Worm (Caenorhabditis elegans) whole organism, early embryonic: Measurements from ENCODE around the gene R07E5.4.

Experiments
- B0310.2 ChIP-seq: sonication (generic microtip); optimal IDR thresholded peaks from 2 replicates; lab custom pipeline; 2016; ENCODE audit warnings: mild to moderate bottlenecking, missing genetic modification characterization, missing compliant biosample characterization
- F13C5.2 ChIP-seq: sonication (generic microtip); optimal IDR thresholded peaks from 2 replicates; lab custom pipeline; 2017; ENCODE audit warnings: mild to moderate bottlenecking, missing genetic modification characterization, inconsistent platforms, missing compliant biosample characterization
- aly-1 ChIP-seq: sonication (generic microtip); optimal IDR thresholded peaks from 2 replicates; lab custom pipeline; 2016; ENCODE audit warnings: missing genetic modification characterization, missing compliant biosample characterization
- ama-1 ChIP-seq: fragments of 150-350 bp; optimal IDR thresholded peaks from 2 replicates; lab custom pipeline; 2014
- ceh-13 ChIP-seq: fragments of 200-800 bp; sonication (Bioruptor generic); optimal IDR thresholded peaks from 2 replicates; lab custom pipeline; 2018; ENCODE audit warnings: mild to moderate bottlenecking, missing genetic modification characterization, missing compliant biosample characterization
- ceh-36 ChIP-seq: sonication (generic microtip); optimal IDR thresholded peaks from 2 replicates; lab custom pipeline; 2016; ENCODE audit warnings: missing genetic modification characterization, inconsistent platforms, missing compliant biosample characterization
- ets-7 ChIP-seq: sonication (generic microtip); optimal IDR thresholded peaks from 2 replicates; lab custom pipeline; 2016; ENCODE audit warnings: missing genotype, missing genetic modification characterization, missing compliant biosample characterization
- flt-1 ChIP-seq: fragments of 200-800 bp; sonication (Bioruptor generic); IDR thresholded peaks from 2 replicates; pipeline ENCODE4 v1.3.6; 2022; ENCODE audit warnings: missing genetic modification characterization, missing compliant biosample characterization
- hmbx-1 ChIP-seq: sonication (generic microtip); optimal IDR thresholded peaks from 2 replicates; lab custom pipeline; 2016; ENCODE audit warnings: mild to moderate bottlenecking, missing genetic modification characterization, missing compliant biosample characterization
- hmg-4 ChIP-seq: fragments of 200-800 bp; sonication (Bioruptor generic); optimal IDR thresholded peaks from 2 replicates; lab custom pipeline; 2018; ENCODE audit warnings: mild to moderate bottlenecking, missing genetic modification characterization, missing compliant biosample characterization
- hnd-1 ChIP-seq: sonication (generic microtip); optimal IDR thresholded peaks from 2 replicates; lab custom pipeline; 2016; ENCODE audit warnings: missing genetic modification characterization, missing compliant biosample characterization
- pes-1 ChIP-seq: fragments of 200-800 bp; sonication (Bioruptor generic); IDR thresholded peaks from 2 replicates; pipeline ENCODE4 v1.3.6; 2022; ENCODE audit warnings: missing genetic modification reagents, missing genetic modification characterization, missing compliant biosample characterization
- scrt-1 ChIP-seq: fragments of 200-800 bp; sonication (Bioruptor generic); IDR thresholded peaks from 2 replicates; pipeline ENCODE4 v1.3.6; 2022; ENCODE audit warnings: missing genetic modification characterization, missing compliant biosample characterization
- sea-1 ChIP-seq: fragments of 200-800 bp; sonication (Bioruptor generic); conservative IDR thresholded peaks from 2 replicates; pipeline ENCODE4 v1.3.6; 2022; ENCODE audit warnings: missing genetic modification characterization, missing compliant biosample characterization
- tbx-11 ChIP-seq: fragments of 200-800 bp; sonication (Bioruptor generic); IDR thresholded peaks from 2 replicates; pipeline ENCODE4 v1.3.6; 2022; ENCODE audit warnings: missing genetic modification characterization, missing compliant biosample characterization
- tbx-37 ChIP-seq: fragments of 200-800 bp; sonication (Bioruptor generic); conservative IDR thresholded peaks from 2 replicates; pipeline ENCODE4 v1.3.6; 2022; ENCODE audit warnings: missing genetic modification reagents, missing genetic modification characterization, missing compliant biosample characterization
- tra-4 ChIP-seq: sonication (generic microtip); optimal IDR thresholded peaks from 2 replicates; lab custom pipeline; 2017; ENCODE audit warnings: missing genetic modification characterization, missing compliant biosample characterization

R07E5.4 gene

ce11 chrIII:4407144-4407543 is 12.5 kb downstream of the R07E5.4 start, which contains the start of gene prdx-3:
Gene prdx-3, plus strand, starts transcription at chrIII:4407444.
- TF ChIP-seq ama-1 (lab: Kevin White, UChicago) (no peak), pes-1 (GFP tag; lab: Robert Waterston, UW) (no peak), aly-1 (tag; lab: Kevin White, UChicago) (no peak)

- TF ChIP-seq tbx-11 (GFP tag; lab: Robert Waterston, UW) (no peak), aly-1 (tag; lab: Kevin White, UChicago) (no peak), scrt-1 (GFP tag; lab: Robert Waterston, UW) (no peak), hnd-1 (no peak), pes-1 (GFP tag; lab: Robert Waterston, UW) (no peak), tbx-37 (no peak), ama-1 (lab: Kevin White, UChicago) (no peak), ets-7 (tag; lab: Kevin White, UChicago) (no peak), ceh-13 (GFP tag; lab: Kevin White, UChicago) (no peak), hmbx-1 (tag; lab: Kevin White, UChicago) (no peak), flt-1 (GFP tag; lab: Robert Waterston, UW) (no peak), tra-4 (no peak), hmg-4 (no peak), sea-1 (GFP tag; lab: Robert Waterston, UW) (no peak), ceh-36 (tag; lab: Kevin White, UChicago) (no peak), B0310.2 (tag; lab: Kevin White, UChicago) (no peak), F13C5.2 (no peak)
Observed at ce11 chrIII:4408251-4408650, 13.7 kb downstream of the R07E5.4 start, which contains the start of gene gpch-1. Gene gpch-1, plus strand, starts transcription at chrIII:4408551.

- no peak for TF ChIP-seq hmbx-1 (tag; lab: Kevin White, UChicago)
Observed at ce11 chrIII:4412108-4413009, 17.8 kb downstream of the R07E5.4 start.

ce11 chrIII:4413099-4413498 is 18.5 kb downstream of the R07E5.4 start, which contains the start of gene mpc-1:
Gene mpc-1, plus strand, starts transcription at chrIII:4413457.
- TF ChIP-seq ceh-13 (GFP tag; lab: Kevin White, UChicago) (no peak), pes-1 (GFP tag; lab: Robert Waterston, UW) (no peak), ets-7 (tag; lab: Kevin White, UChicago) (no peak), scrt-1 (GFP tag; lab: Robert Waterston, UW) (no peak), hmg-4 (no peak), B0310.2 (tag; lab: Kevin White, UChicago) (no peak), hmbx-1 (tag; lab: Kevin White, UChicago) (no peak), flt-1 (GFP tag; lab: Robert Waterston, UW) (no peak), ceh-36 (tag; lab: Kevin White, UChicago) (no peak), F13C5.2 (no peak)

- TF ChIP-seq tbx-11 (GFP tag; lab: Robert Waterston, UW), result peak; percentile 70; the same call in 1 of the 2 replicates
- TF ChIP-seq ets-7 (tag; lab: Kevin White, UChicago), result peak; percentile 9
- TF ChIP-seq ceh-36 (tag; lab: Kevin White, UChicago), result peak; percentile 69
- TF ChIP-seq scrt-1 (GFP tag; lab: Robert Waterston, UW), result peak; percentile 77
- 0 out of 2 replicates have a peak, but pooled peaks have one; percentile 42 for TF ChIP-seq tbx-37
- peak; percentile 49 for TF ChIP-seq hmg-4
- TF ChIP-seq flt-1 (GFP tag; lab: Robert Waterston, UW), result peak; percentile 71
- TF ChIP-seq hnd-1, result peak; percentile 21
- TF ChIP-seq sea-1 (GFP tag; lab: Robert Waterston, UW), result peak; percentile 77
- peak; percentile 60 for TF ChIP-seq aly-1 (tag; lab: Kevin White, UChicago)
- TF ChIP-seq pes-1 (GFP tag; lab: Robert Waterston, UW), result peak; percentile 83
Observed at ce11 chrIII:4414041-4414440, 19.4 kb downstream of the R07E5.4 start.

- TF ChIP-seq hnd-1, result no peak
- TF ChIP-seq aly-1 (tag; lab: Kevin White, UChicago), result no peak
- TF ChIP-seq hmbx-1 (tag; lab: Kevin White, UChicago), result no peak
- TF ChIP-seq B0310.2 (tag; lab: Kevin White, UChicago), result no peak
- no peak for TF ChIP-seq tbx-11 (GFP tag; lab: Robert Waterston, UW)
- no peak for TF ChIP-seq ceh-36 (tag; lab: Kevin White, UChicago)
- no peak for TF ChIP-seq flt-1 (GFP tag; lab: Robert Waterston, UW)
- TF ChIP-seq ceh-13 (GFP tag; lab: Kevin White, UChicago), result no peak
- no peak for TF ChIP-seq tra-4
- TF ChIP-seq sea-1 (GFP tag; lab: Robert Waterston, UW), result no peak
- TF ChIP-seq F13C5.2, result no peak
Observed at ce11 chrIII:4415135-4415534, 20.5 kb downstream of the R07E5.4 start, which contains the start of gene R07E5.11. Gene R07E5.11, minus strand, starts transcription at chrIII:4415235.

ce11 chrIII:4417956-4418355 is 23.4 kb downstream of the R07E5.4 start, which contains the start of the genes R07E5.19 and pdcd-2:
Gene R07E5.19, minus strand, starts transcription at chrIII:4418056.
Gene pdcd-2, minus strand, starts transcription at chrIII:4418057.
- TF ChIP-seq ceh-36 (tag; lab: Kevin White, UChicago) (no peak), hmg-4 (no peak), flt-1 (GFP tag; lab: Robert Waterston, UW) (no peak), ets-7 (tag; lab: Kevin White, UChicago) (no peak), sea-1 (GFP tag; lab: Robert Waterston, UW) (no peak), ama-1 (lab: Kevin White, UChicago) (no peak), scrt-1 (GFP tag; lab: Robert Waterston, UW) (no peak), tbx-11 (GFP tag; lab: Robert Waterston, UW) (no peak), F13C5.2 (no peak), aly-1 (tag; lab: Kevin White, UChicago) (no peak), hmbx-1 (tag; lab: Kevin White, UChicago) (no peak), B0310.2 (tag; lab: Kevin White, UChicago) (no peak), ceh-13 (GFP tag; lab: Kevin White, UChicago) (no peak), tra-4 (no peak), pes-1 (GFP tag; lab: Robert Waterston, UW) (no peak), tbx-37 (no peak), hnd-1 (no peak)
